Fruit fly (Drosophila melanogaster): ENCODE results near the gene CG32069.

The CG32069 gene

dm6 chr3L:11097982-11098663 is 35.7 kb upstream of the CG32069 start, which contains the start of the genes Irbp18 and APP-BP1 (continued):
- peak; percentile 16 for TF ChIP-seq ftz-f1 (GFP tag; optimal IDR thresholded peaks at IDR 0.05)
- TF ChIP-seq mld (GFP tag; IDR thresholded peaks at IDR 0.05; ENCODE audit: partially characterized antibody): no peak
- TF ChIP-seq bbx (GFP tag; IDR thresholded peaks at IDR 0.05; ENCODE audit: partially characterized antibody): peak; percentile 16; the same call in 1 of the 2 replicates
- TF ChIP-seq E2f2 (GFP tag; IDR thresholded peaks at IDR 0.05): peak; percentile 63
- TF ChIP-seq zfh1 (GFP tag; IDR thresholded peaks at IDR 0.05): peak; percentile 84
- TF ChIP-seq z (GFP tag; IDR thresholded peaks at IDR 0.05): 0 out of 3 replicates have a peak, but pooled peaks have one; percentile 27
- no peak for TF ChIP-seq usp (GFP tag; optimal IDR thresholded peaks at IDR 0.05)
- TF ChIP-seq eve (GFP tag; optimal IDR thresholded peaks at IDR 0.05): no peak
- peak; percentile 83 for TF ChIP-seq CrebB (tag; optimal IDR thresholded peaks at IDR 0.05)
- TF ChIP-seq Ravus (GFP tag; IDR thresholded peaks at IDR 0.05): peak; percentile 76
- TF ChIP-seq sob (GFP tag; IDR thresholded peaks at IDR 0.05): peak; percentile 92
- TF ChIP-seq CG42726 (GFP tag; IDR thresholded peaks at IDR 0.05; ENCODE audit: partially characterized antibody): no peak
- TF ChIP-seq dmrt11E (tag; optimal IDR thresholded peaks at IDR 0.05): peak; percentile 86
- peak; percentile 92 for TF ChIP-seq CG11504 (tag; optimal IDR thresholded peaks at IDR 0.05)
- TF ChIP-seq CG11723 (GFP tag; optimal IDR thresholded peaks at IDR 0.05): peak; percentile 88
- peak; percentile 72 for TF ChIP-seq CG17612 (GFP tag; IDR thresholded peaks at IDR 0.05)
- TF ChIP-seq CG4360 (GFP tag; IDR thresholded peaks at IDR 0.05): 0 out of 2 replicates have a peak, but pooled peaks have one; percentile 30
- TF ChIP-seq mam (GFP tag; optimal IDR thresholded peaks at IDR 0.05): peak; percentile 96
- TF ChIP-seq crol (GFP tag; IDR thresholded peaks at IDR 0.05): peak; percentile 43; the same call in 1 of the 2 replicates
- peak; percentile 66 for TF ChIP-seq grn (GFP tag; optimal IDR thresholded peaks at IDR 0.05)
- no peak for TF ChIP-seq abd-A (tag; optimal IDR thresholded peaks at IDR 0.05)
- TF ChIP-seq CG15696 (tag; optimal IDR thresholded peaks at IDR 0.05): peak; percentile 73
- peak; percentile 78 for TF ChIP-seq sqz (GFP tag; optimal IDR thresholded peaks at IDR 0.05)
- peak; percentile 67 for TF ChIP-seq Taf1 (GFP tag; IDR thresholded peaks at IDR 0.05)
- TF ChIP-seq HmgZ (tag; optimal IDR thresholded peaks at IDR 0.05): peak; percentile 96
- TF ChIP-seq CG1233 (GFP tag; optimal IDR thresholded peaks at IDR 0.05): peak; percentile 94
- TF ChIP-seq hth (optimal IDR thresholded peaks at IDR 0.05): no peak
- peak; percentile 96 for TF ChIP-seq CG12391 (tag; optimal IDR thresholded peaks at IDR 0.05)
- TF ChIP-seq Kr (GFP tag; optimal IDR thresholded peaks at IDR 0.05): no peak
- peak; percentile 99 for TF ChIP-seq Med (GFP tag)
- TF ChIP-seq luna (GFP tag; optimal IDR thresholded peaks at IDR 0.05): peak; percentile 91
- peak; percentile 83 for TF ChIP-seq en (GFP tag; optimal IDR thresholded peaks at IDR 0.05)
- TF ChIP-seq fd102C (GFP tag; optimal IDR thresholded peaks at IDR 0.05): peak; percentile 76
- TF ChIP-seq CG6813 (GFP tag; optimal IDR thresholded peaks at IDR 0.05): peak; percentile 83
- no peak for TF ChIP-seq CG34224 (GFP tag; IDR thresholded peaks at IDR 0.05; ENCODE audit: partially characterized antibody)
- no peak for TF ChIP-seq dati (GFP tag; IDR thresholded peaks at IDR 0.05)
- TF ChIP-seq Sox102F (GFP tag; optimal IDR thresholded peaks at IDR 0.05): peak; percentile 93
- peak; percentile 92 for TF ChIP-seq CG6272 (GFP tag; IDR thresholded peaks at IDR 0.05)
- TF ChIP-seq fu2 (GFP tag; optimal IDR thresholded peaks at IDR 0.05): peak; percentile 92
- TF ChIP-seq Bteb2 (GFP tag; optimal IDR thresholded peaks at IDR 0.05): peak; percentile 94
- TF ChIP-seq Sry-β (GFP tag; optimal IDR thresholded peaks at IDR 0.05): peak; percentile 37
- peak; percentile 94 for TF ChIP-seq CG7786 (GFP tag; optimal IDR thresholded peaks at IDR 0.05)
- no peak for TF ChIP-seq CG14860 (GFP tag; IDR thresholded peaks at IDR 0.05; ENCODE audit: partially characterized antibody)
- peak; percentile 75 for TF ChIP-seq HLH3B (GFP tag; IDR thresholded peaks at IDR 0.05)
- peak; percentile 96 for TF ChIP-seq CG18476 (GFP tag; optimal IDR thresholded peaks at IDR 0.05)
- peak; percentile 76 for TF ChIP-seq CG6654 (GFP tag; optimal IDR thresholded peaks at IDR 0.05)
- peak; percentile 61 for TF ChIP-seq HmgD (GFP tag; optimal IDR thresholded peaks at IDR 0.05)
- peak; percentile 76 for TF ChIP-seq Jarid2 (GFP tag; optimal IDR thresholded peaks at IDR 0.05)
- peak; percentile 96 for TF ChIP-seq CG7556 (GFP tag; optimal IDR thresholded peaks at IDR 0.05)
